Worm (Caenorhabditis elegans) whole organism, L2 larva: ENCODE measurements around the gene Y40B10B.1.

ENCODE experiments used
- ama-1 ChIP-seq: fragments of 150-350 bp; optimal IDR thresholded peaks from 2 replicates; lab custom pipeline; 2018; ENCODE audit warnings: inconsistent platforms
- blmp-1 ChIP-seq: sonication (generic microtip); optimal IDR thresholded peaks from 2 replicates; lab custom pipeline; 2017; ENCODE audit warnings: missing genetic modification characterization, mild to moderate bottlenecking, missing compliant biosample characterization, antibody characterized with exemption, moderate library complexity; ENCODE audit not compliant: insufficient read depth
- ceh-82 ChIP-seq: fragments of 150-350 bp; optimal IDR thresholded peaks from 2 replicates; lab custom pipeline; 2014; ENCODE audit warnings: missing biosample characterization, missing genetic modification characterization
- crh-2 ChIP-seq: sonication (generic microtip); optimal IDR thresholded peaks from 2 replicates; lab custom pipeline; 2017; ENCODE audit warnings: missing biosample characterization, missing genetic modification characterization
- nhr-12 ChIP-seq: fragments of 150-350 bp; optimal IDR thresholded peaks from 2 replicates; lab custom pipeline; 2014; ENCODE audit warnings: missing biosample characterization, missing genetic modification characterization
- nhr-21 ChIP-seq: fragments of 150-350 bp; optimal IDR thresholded peaks from 2 replicates; lab custom pipeline; 2014; ENCODE audit warnings: missing biosample characterization, missing genetic modification characterization
- nhr-25 ChIP-seq: fragments of 150-350 bp; sonication (generic microtip); optimal IDR thresholded peaks from 3 replicates; lab custom pipeline; 2014; ENCODE audit warnings: missing biosample characterization, missing genetic modification characterization
- nhr-77 ChIP-seq: fragments of 150-350 bp; optimal IDR thresholded peaks from 2 replicates; lab custom pipeline; 2014; ENCODE audit warnings: missing biosample characterization, missing genetic modification characterization
- snpc-4 ChIP-seq: fragments of 150-350 bp; optimal IDR thresholded peaks from 2 replicates; lab custom pipeline; 2014; ENCODE audit warnings: missing biosample characterization, missing genetic modification characterization
- unc-62 ChIP-seq: fragments of 150-350 bp; optimal IDR thresholded peaks from 2 replicates; lab custom pipeline; 2014; ENCODE audit warnings: missing biosample characterization, missing genetic modification reagents, missing genetic modification characterization

DNA sequence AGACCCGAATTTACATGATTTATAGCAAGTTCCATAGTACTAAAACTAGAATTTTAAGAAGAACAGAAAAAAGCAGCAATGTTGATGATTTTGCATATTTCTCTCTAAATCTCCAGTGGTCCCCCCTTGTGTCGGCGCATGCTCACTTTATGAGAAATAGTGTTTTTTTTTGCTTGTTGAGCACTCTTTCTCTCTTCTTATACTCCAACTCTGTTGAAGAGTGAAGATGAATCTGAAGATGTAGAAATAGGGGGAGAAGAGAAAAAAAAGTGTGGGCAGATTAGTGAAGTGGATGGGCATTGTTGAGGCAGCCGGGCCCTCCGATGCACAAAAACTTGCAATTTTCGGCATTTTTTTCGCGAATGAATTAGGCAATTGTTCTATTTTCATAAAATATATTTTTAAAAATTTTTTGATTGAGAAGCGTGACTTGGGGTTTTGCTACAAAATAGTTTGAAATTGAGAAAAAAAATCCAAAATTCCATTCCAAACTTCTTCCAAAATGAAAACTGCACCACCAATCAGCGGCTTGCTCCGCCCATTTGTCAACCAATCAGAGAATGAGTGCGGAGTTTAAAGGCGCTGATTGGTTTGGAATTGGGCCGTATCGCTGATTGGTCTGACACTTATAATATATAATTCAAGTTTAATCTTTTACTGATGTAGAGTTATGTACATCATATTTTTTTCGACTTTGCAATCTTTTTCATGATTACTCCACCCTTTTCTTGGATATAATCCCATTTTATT lies 20.7 kb downstream of the Y40B10B.1 start:
- TF ChIP-seq ceh-82 (no peak), unc-62 (GFP tag; lab: Kevin White, UChicago) (no peak), crh-2 (tag; lab: Kevin White, UChicago) (no peak), blmp-1 (no peak), nhr-12 (tag; lab: Kevin White, UChicago) (no peak), nhr-25 (tag; lab: Kevin White, UChicago) (no peak), nhr-77 (tag; lab: Kevin White, UChicago) (no peak), snpc-4 (tag; lab: Kevin White, UChicago) (no peak), ama-1 (lab: Kevin White, UChicago) (no peak), nhr-21 (tag; lab: Kevin White, UChicago) (no peak)
